Worm (Caenorhabditis elegans): ENCODE data around the gene srh-127.

ce11 chrV:2891927-2892326 is 1.1 kb upstream of the srh-127 start, which contains the start of gene F37B4.15:
- no peak for TF ChIP-seq nhr-28 (tag; optimal IDR thresholded peaks at IDR 0.05)
- TF ChIP-seq ces-1 (GFP tag; optimal IDR thresholded peaks at IDR 0.05), result no peak
- no peak for TF ChIP-seq elt-3 (tag; optimal IDR thresholded peaks at IDR 0.05)
- no peak for TF ChIP-seq lin-13 (tag; optimal IDR thresholded peaks at IDR 0.05)
- TF ChIP-seq mep-1 (tag; optimal IDR thresholded peaks at IDR 0.05), result no peak
- TF ChIP-seq pha-4 (tag; optimal IDR thresholded peaks at IDR 0.05), result no peak
- no peak for TF ChIP-seq unc-39 (tag; optimal IDR thresholded peaks at IDR 0.05)
